Worm (Caenorhabditis elegans): ENCODE data around the gene T25B6.3.

- TF ChIP-seq bed-2 (GFP tag; IDR thresholded peaks at IDR 0.05) (no peak), aptf-3 (GFP tag; IDR thresholded peaks at IDR 0.05) (no peak), hlh-12 (tag; optimal IDR thresholded peaks at IDR 0.05) (no peak), pha-4 (tag; optimal IDR thresholded peaks at IDR 0.05) (no peak), F23B12.7 (tag; optimal IDR thresholded peaks at IDR 0.05; ENCODE audit: insufficient read depth) (no peak), C06A6.2 (GFP tag; conservative IDR thresholded peaks at IDR 0.05) (no peak), ceh-58 (GFP tag; IDR thresholded peaks at IDR 0.05) (no peak)
Observed at ce11 chrX:8997450-8998075, 29.8 kb upstream of the T25B6.3 start, which contains the start of gene C24A3.2.

Measured in whole organism, young adult.